Worm (Caenorhabditis elegans) whole organism, young adult: ENCODE data around the gene rgef-1.

Experiments used
- B0019.2 ChIP-seq: fragments of 200-800 bp; sonication (Bioruptor generic); conservative IDR thresholded peaks from 2 replicates; pipeline ENCODE4 v1.3.6; 2022; ENCODE audit warnings: missing genetic modification reagents, missing genetic modification characterization, missing compliant biosample characterization
- attf-5 ChIP-seq: fragments of 200-800 bp; sonication (Bioruptor generic); optimal IDR thresholded peaks from 2 replicates; lab custom pipeline; 2018; ENCODE audit warnings: mild to moderate bottlenecking, missing genetic modification characterization, missing compliant biosample characterization
- hlh-26 ChIP-seq: fragments of 200-800 bp; sonication (Bioruptor generic); conservative IDR thresholded peaks from 2 replicates; pipeline ENCODE4 v1.3.6; 2022; ENCODE audit warnings: missing genetic modification reagents, missing genetic modification characterization, missing compliant biosample characterization
- lin-40 ChIP-seq: sonication (generic microtip); optimal IDR thresholded peaks from 2 replicates; lab custom pipeline; 2016; ENCODE audit warnings: missing genetic modification characterization, mild to moderate bottlenecking, missing compliant biosample characterization, missing genotype, missing genetic modification reagents
- lsy-27 ChIP-seq: sonication (generic microtip); optimal IDR thresholded peaks from 2 replicates; lab custom pipeline; 2017; ENCODE audit warnings: missing genetic modification characterization, mild to moderate bottlenecking, missing compliant biosample characterization, antibody characterized with exemption, missing genotype, borderline replicate concordance; ENCODE audit not compliant: insufficient read depth
- nfya-1 ChIP-seq: sonication (generic microtip); optimal IDR thresholded peaks from 2 replicates; lab custom pipeline; 2017; ENCODE audit warnings: antibody characterized with exemption, missing compliant biosample characterization, missing genetic modification characterization, borderline replicate concordance; ENCODE audit not compliant: insufficient read depth
- nhr-120 ChIP-seq: fragments of 200-800 bp; sonication (Bioruptor generic); IDR thresholded peaks from 2 replicates; pipeline ENCODE4 v1.3.6; 2022; ENCODE audit warnings: missing genetic modification characterization, missing compliant biosample characterization
- rcor-1 ChIP-seq: fragments of 200-800 bp; sonication (Bioruptor generic); IDR thresholded peaks from 2 replicates; pipeline ENCODE4 v1.3.6; 2022; ENCODE audit warnings: missing genetic modification reagents, missing genetic modification characterization, missing compliant biosample characterization
- ztf-18 ChIP-seq: sonication (generic microtip); optimal IDR thresholded peaks from 2 replicates; lab custom pipeline; 2016; ENCODE audit warnings: missing genotype, mild to moderate bottlenecking, missing genetic modification characterization, missing compliant biosample characterization

- TF ChIP-seq attf-5 (GFP tag; lab: Kevin White, UChicago) (no peak), hlh-26 (GFP tag; lab: Robert Waterston, UW) (no peak), nhr-120 (GFP tag; lab: Robert Waterston, UW) (no peak), B0019.2 (GFP tag; lab: Robert Waterston, UW) (no peak), lin-40 (tag; lab: Kevin White, UChicago) (no peak), rcor-1 (GFP tag; lab: Robert Waterston, UW) (no peak), nfya-1 (no peak), ztf-18 (tag; lab: Kevin White, UChicago) (no peak), lsy-27 (tag; lab: Kevin White, UChicago) (no peak)
Measured at ce11 chrV:9608256-9608655, 46.8 kb upstream of the rgef-1 start, which contains the start of gene dop-2.
